Worm (Caenorhabditis elegans) whole organism, young adult: Measurements from ENCODE around the gene kmo-1.
A peak's percentile ranks its signal among the peaks of the same experiment; 100 is the strongest.

Source experiments
- B0035.1 ChIP-seq: sonication (generic microtip); optimal IDR thresholded peaks from 2 replicates; lab custom pipeline; 2016; ENCODE audit warnings: missing genetic modification characterization, mild to moderate bottlenecking, missing compliant biosample characterization, missing genotype, missing genetic modification reagents
- B0261.1 ChIP-seq: sonication (generic microtip); optimal IDR thresholded peaks from 2 replicates; lab custom pipeline; 2016; ENCODE audit warnings: mild to moderate bottlenecking, missing genetic modification characterization, moderate library complexity, missing compliant biosample characterization
- F23B12.7 ChIP-seq: sonication (generic microtip); optimal IDR thresholded peaks from 2 replicates; lab custom pipeline; 2017; ENCODE audit warnings: missing genetic modification characterization, mild to moderate bottlenecking, missing compliant biosample characterization, antibody characterized with exemption, moderate library complexity; ENCODE audit not compliant: insufficient read depth
- F37B4.10 ChIP-seq: fragments of 200-800 bp; sonication (Bioruptor generic); IDR thresholded peaks from 2 replicates; pipeline ENCODE4 v1.3.6; 2022; ENCODE audit warnings: missing genetic modification characterization, missing compliant biosample characterization
- F39B2.1 ChIP-seq: fragments of 200-800 bp; sonication (Bioruptor generic); IDR thresholded peaks from 2 replicates; pipeline ENCODE4 v1.3.6; 2022; ENCODE audit warnings: missing genetic modification reagents, missing genetic modification characterization, missing compliant biosample characterization
- F49E8.2 ChIP-seq: sonication (generic microtip); optimal IDR thresholded peaks from 3 replicates; lab custom pipeline; 2017; ENCODE audit warnings: missing genetic modification characterization, mild to moderate bottlenecking, missing compliant biosample characterization, antibody characterized with exemption, moderate library complexity; ENCODE audit not compliant: insufficient read depth
- K12H6.12 ChIP-seq: fragments of 200-800 bp; sonication (Bioruptor generic); optimal IDR thresholded peaks from 2 replicates; lab custom pipeline; 2018; ENCODE audit warnings: mild to moderate bottlenecking, missing genetic modification characterization, missing compliant biosample characterization
- T07F8.4 ChIP-seq: sonication (generic microtip); optimal IDR thresholded peaks from 2 replicates; lab custom pipeline; 2016; ENCODE audit warnings: mild to moderate bottlenecking, missing genetic modification characterization, moderate library complexity, missing compliant biosample characterization
- Y53F4B.3 ChIP-seq: fragments of 200-800 bp; sonication (Bioruptor generic); IDR thresholded peaks from 2 replicates; pipeline ENCODE4 v1.3.6; 2022; ENCODE audit warnings: missing genetic modification reagents, missing genetic modification characterization, missing compliant biosample characterization
- Y53G8AR.9 ChIP-seq: fragments of 200-800 bp; sonication (Bioruptor generic); conservative IDR thresholded peaks from 2 replicates; pipeline ENCODE4 v1.3.6; 2022; ENCODE audit warnings: missing genetic modification reagents, missing genetic modification characterization, missing compliant biosample characterization
- Y79H2A.3 ChIP-seq: fragments of 200-800 bp; sonication (Bioruptor generic); conservative IDR thresholded peaks from 2 replicates; pipeline ENCODE4 v1.3.6; 2022; ENCODE audit warnings: missing genetic modification reagents, missing genetic modification characterization, missing compliant biosample characterization
- Y95B8A.8 ChIP-seq: fragments of 200-800 bp; sonication (Bioruptor generic); IDR thresholded peaks from 2 replicates; pipeline ENCODE4 v1.3.6; 2022; ENCODE audit warnings: missing genetic modification reagents, missing genetic modification characterization, missing compliant biosample characterization
- ama-1 ChIP-seq, 3 experiments: fragments of 150-350 bp in 1 of 3; sonication (generic microtip) in 2 of 3; optimal IDR thresholded peaks; 2 replicates each; lab custom pipeline; 2014 to 2018; ENCODE audit warnings: missing biosample characterization in 2 of 3, missing genetic modification characterization in 2 of 3, missing genetic modification reagents in 2 of 3
- atf-7 ChIP-seq: sonication (generic microtip); optimal IDR thresholded peaks from 2 replicates; lab custom pipeline; 2017; ENCODE audit warnings: mild to moderate bottlenecking, missing genetic modification characterization, missing compliant biosample characterization
- attf-5 ChIP-seq: fragments of 200-800 bp; sonication (Bioruptor generic); optimal IDR thresholded peaks from 2 replicates; lab custom pipeline; 2018; ENCODE audit warnings: mild to moderate bottlenecking, missing genetic modification characterization, missing compliant biosample characterization
- attf-6 ChIP-seq: fragments of 200-800 bp; sonication (Bioruptor generic); IDR thresholded peaks from 2 replicates; pipeline ENCODE4 v1.3.6; 2022; ENCODE audit warnings: missing genetic modification reagents, missing genetic modification characterization, missing compliant biosample characterization
- cebp-1 ChIP-seq, 2 experiments: fragments of 200-800 bp in 1 of 2; sonication (Bioruptor generic) in 1 of 2; sonication (generic microtip) in 1 of 2; IDR thresholded peaks in 1 of 2; optimal IDR thresholded peaks in 1 of 2; 2 replicates each; pipeline versions ENCODE4 v1.3.6 to Lab custom; 2017 to 2022; ENCODE audit warnings: missing compliant biosample characterization in 2 of 2, missing genetic modification characterization in 2 of 2, mild to moderate bottlenecking in 1 of 2, missing genetic modification reagents in 1 of 2, moderate library complexity in 1 of 2
- ceh-27 ChIP-seq: fragments of 200-800 bp; sonication (Bioruptor generic); optimal IDR thresholded peaks from 2 replicates; lab custom pipeline; 2018; ENCODE audit warnings: mild to moderate bottlenecking, missing genetic modification characterization, moderate library complexity, missing compliant biosample characterization
- ceh-40 ChIP-seq: fragments of 200-800 bp; sonication (Bioruptor generic); IDR thresholded peaks from 2 replicates; pipeline ENCODE4 v1.3.6; 2022; ENCODE audit warnings: missing genetic modification characterization, missing compliant biosample characterization
- ceh-58 ChIP-seq: fragments of 200-800 bp; sonication (Bioruptor generic); IDR thresholded peaks from 2 replicates; pipeline ENCODE4 v1.3.6; 2022; ENCODE audit warnings: missing genetic modification characterization, missing compliant biosample characterization
- ceh-91 ChIP-seq: fragments of 200-800 bp; sonication (Bioruptor generic); IDR thresholded peaks from 2 replicates; pipeline ENCODE4 v1.3.6; 2022; ENCODE audit warnings: missing genetic modification reagents, missing genetic modification characterization, missing compliant biosample characterization
- die-1 ChIP-seq: sonication (generic microtip); optimal IDR thresholded peaks from 2 replicates; lab custom pipeline; 2016; ENCODE audit warnings: missing genotype, mild to moderate bottlenecking, missing genetic modification characterization, missing compliant biosample characterization
- dpl-1 ChIP-seq: fragments of 150-350 bp; optimal IDR thresholded peaks from 2 replicates; lab custom pipeline; 2014; ENCODE audit warnings: missing biosample characterization, missing genetic modification reagents, missing genetic modification characterization
- efl-1 ChIP-seq: fragments of 150-350 bp; optimal IDR thresholded peaks from 2 replicates; lab custom pipeline; 2014; ENCODE audit warnings: missing biosample characterization, missing genetic modification reagents, missing genetic modification characterization
- hsf-1 ChIP-seq: fragments of 200-800 bp; sonication (Bioruptor generic); IDR thresholded peaks from 2 replicates; pipeline ENCODE4 v1.3.6; 2022; ENCODE audit warnings: missing genetic modification reagents, missing genetic modification characterization, missing compliant biosample characterization
- lin-26 ChIP-seq: fragments of 200-800 bp; sonication (Bioruptor generic); IDR thresholded peaks from 2 replicates; pipeline ENCODE4 v1.3.6; 2022; ENCODE audit warnings: missing genetic modification reagents, missing genetic modification characterization, missing compliant biosample characterization
- lin-54 ChIP-seq: fragments of 200-800 bp; sonication (Bioruptor generic); optimal IDR thresholded peaks from 2 replicates; lab custom pipeline; 2018; ENCODE audit warnings: mild to moderate bottlenecking, missing genetic modification characterization, missing compliant biosample characterization
- madf-3 ChIP-seq: fragments of 200-800 bp; sonication (Bioruptor generic); IDR thresholded peaks from 2 replicates; pipeline ENCODE4 v1.3.6; 2022; ENCODE audit warnings: missing genetic modification reagents, missing genetic modification characterization, missing compliant biosample characterization
- madf-6 ChIP-seq: fragments of 200-800 bp; sonication (Bioruptor generic); IDR thresholded peaks from 2 replicates; pipeline ENCODE4 v1.3.6; 2022; ENCODE audit warnings: missing genetic modification reagents, missing genetic modification characterization, missing compliant biosample characterization
- mel-28 ChIP-seq: sonication (generic microtip); optimal IDR thresholded peaks from 2 replicates; lab custom pipeline; 2016; ENCODE audit warnings: borderline replicate concordance, mild to moderate bottlenecking, missing genetic modification characterization, missing compliant biosample characterization
- mes-4 ChIP-seq: sonication (generic microtip); optimal IDR thresholded peaks from 2 replicates; lab custom pipeline; 2016; ENCODE audit warnings: missing genotype, missing genetic modification characterization, missing compliant biosample characterization
- nfya-2 ChIP-seq: fragments of 200-800 bp; sonication (Bioruptor generic); IDR thresholded peaks from 2 replicates; pipeline ENCODE4 v1.3.6; 2022; ENCODE audit warnings: missing genetic modification reagents, missing genetic modification characterization, missing compliant biosample characterization
- nfyb-1 ChIP-seq: fragments of 200-800 bp; sonication (Bioruptor generic); IDR thresholded peaks from 2 replicates; pipeline ENCODE4 v1.3.6; 2022; ENCODE audit warnings: missing genetic modification reagents, missing genetic modification characterization, missing compliant biosample characterization
- nhr-120 ChIP-seq: fragments of 200-800 bp; sonication (Bioruptor generic); IDR thresholded peaks from 2 replicates; pipeline ENCODE4 v1.3.6; 2022; ENCODE audit warnings: missing genetic modification characterization, missing compliant biosample characterization
- nhr-179 ChIP-seq: sonication (generic microtip); optimal IDR thresholded peaks from 2 replicates; lab custom pipeline; 2016; ENCODE audit warnings: mild to moderate bottlenecking, missing genetic modification characterization, missing compliant biosample characterization
- nhr-80 ChIP-seq: sonication (generic microtip); optimal IDR thresholded peaks from 2 replicates; lab custom pipeline; 2016; ENCODE audit warnings: missing genetic modification characterization, missing compliant biosample characterization
- nhr-90 ChIP-seq: sonication (generic microtip); optimal IDR thresholded peaks from 2 replicates; lab custom pipeline; 2016; ENCODE audit warnings: missing genotype, mild to moderate bottlenecking, missing genetic modification characterization, missing compliant biosample characterization
- pbrm-1 ChIP-seq: fragments of 200-800 bp; sonication (Bioruptor generic); IDR thresholded peaks from 2 replicates; pipeline ENCODE4 v1.3.6; 2022; ENCODE audit warnings: missing genetic modification reagents, missing genetic modification characterization, missing compliant biosample characterization
- pha-4 ChIP-seq: fragments of 150-350 bp; sonication (generic microtip); optimal IDR thresholded peaks from 2 replicates; lab custom pipeline; 2014; ENCODE audit warnings: missing biosample characterization, missing genetic modification reagents, missing genetic modification characterization
- rec-8 ChIP-seq, 2 experiments: sonication (generic microtip); optimal IDR thresholded peaks; 2 replicates each; lab custom pipeline; 2016; ENCODE audit warnings: mild to moderate bottlenecking in 2 of 2, missing genetic modification characterization in 2 of 2, missing genetic modification reagents in 2 of 2, missing genotype in 2 of 2, missing biosample characterization in 1 of 2, missing compliant biosample characterization in 1 of 2, moderate library complexity in 1 of 2
- rpc-1 ChIP-seq, 2 experiments: fragments of 150-350 bp in 1 of 2; sonication (generic microtip) in 1 of 2; optimal IDR thresholded peaks; 2 replicates each; lab custom pipeline; 2014 to 2018; ENCODE audit warnings: missing biosample characterization in 1 of 2, missing genetic modification characterization in 1 of 2, missing genetic modification reagents in 1 of 2, missing genotype in 1 of 2
- sdz-38 ChIP-seq: sonication (generic microtip); optimal IDR thresholded peaks from 2 replicates; lab custom pipeline; 2016; ENCODE audit warnings: missing genotype, missing genetic modification characterization, missing compliant biosample characterization
- snpc-1.1 ChIP-seq: sonication (generic microtip); optimal IDR thresholded peaks from 2 replicates; lab custom pipeline; 2017; ENCODE audit warnings: missing genetic modification characterization, mild to moderate bottlenecking, missing compliant biosample characterization, antibody characterized with exemption, moderate library complexity, missing genotype, missing genetic modification reagents; ENCODE audit not compliant: insufficient read depth
- snpc-1.3 ChIP-seq: sonication (generic microtip); optimal IDR thresholded peaks from 2 replicates; lab custom pipeline; 2017; ENCODE audit warnings: missing genetic modification characterization, mild to moderate bottlenecking, missing compliant biosample characterization, antibody characterized with exemption, moderate library complexity, missing genotype, missing genetic modification reagents; ENCODE audit not compliant: insufficient read depth
- unc-62 ChIP-seq: fragments of 150-350 bp; optimal IDR thresholded peaks from 2 replicates; lab custom pipeline; 2014; ENCODE audit warnings: missing biosample characterization, missing genetic modification reagents, missing genetic modification characterization
- xnd-1 ChIP-seq: sonication (generic microtip); optimal IDR thresholded peaks from 2 replicates; lab custom pipeline; 2016; ENCODE audit warnings: missing genotype, missing genetic modification reagents, missing genetic modification characterization, missing compliant biosample characterization
- ztf-25 ChIP-seq: fragments of 200-800 bp; sonication (Bioruptor generic); IDR thresholded peaks from 2 replicates; pipeline ENCODE4 v1.3.6; 2022; ENCODE audit warnings: missing genetic modification reagents, missing genetic modification characterization, missing compliant biosample characterization

The kmo-1 gene

ce11 chrV:12065859-12066258, 4.5 kb downstream of the kmo-1 start (continued):
- TF ChIP-seq Y53G8AR.9 (GFP tag; lab: Robert Waterston, UW) (no peak), atf-7 (tag; lab: Kevin White, UChicago) (no peak), K12H6.12 (tag; lab: Kevin White, UChicago) (no peak), ceh-91 (GFP tag; lab: Robert Waterston, UW) (no peak), cebp-1 (GFP tag; IDR thresholded peaks at IDR 0.05; lab: Robert Waterston, UW) (no peak), cebp-1 (tag; optimal IDR thresholded peaks at IDR 0.05; lab: Kevin White, UChicago) (no peak), F23B12.7 (tag; lab: Kevin White, UChicago) (peak; percentile 64), T07F8.4 (tag; lab: Kevin White, UChicago) (no peak), ztf-25 (no peak), Y95B8A.8 (GFP tag; lab: Robert Waterston, UW) (no peak), mel-28 (no peak), hsf-1 (GFP tag; lab: Robert Waterston, UW) (no peak), ceh-27 (no peak), rec-8 (tag; optimal IDR thresholded peaks at IDR 0.05; lab: Kevin White, UChicago) (no peak), unc-62 (no peak), mes-4 (tag; lab: Kevin White, UChicago) (no peak), rpc-1 (optimal IDR thresholded peaks at IDR 0.05; lab: Kevin White, UChicago) (no peak), rpc-1 (tag; optimal IDR thresholded peaks at IDR 0.05; lab: Kevin White, UChicago) (no peak), nfyb-1 (GFP tag; lab: Robert Waterston, UW) (no peak), pbrm-1 (GFP tag; lab: Robert Waterston, UW) (0 out of 2 replicates have a peak, but pooled peaks have one; percentile 37), ceh-40 (GFP tag; lab: Robert Waterston, UW) (no peak), nhr-90 (tag; lab: Kevin White, UChicago) (no peak), die-1 (tag; lab: Kevin White, UChicago) (no peak), snpc-1.1 (tag; lab: Kevin White, UChicago) (no peak), nhr-179 (tag; lab: Kevin White, UChicago) (no peak), B0261.1 (tag; lab: Kevin White, UChicago) (no peak), ama-1 (optimal IDR thresholded peaks at IDR 0.05; lab: Kevin White, UChicago) (no peak), ama-1 (GFP tag; optimal IDR thresholded peaks at IDR 0.05; lab: Kevin White, UChicago) (no peak), F49E8.2 (tag; lab: Kevin White, UChicago) (no peak), Y53F4B.3 (GFP tag; lab: Robert Waterston, UW) (no peak), pha-4 (tag; lab: Kevin White, UChicago) (no peak), lin-26 (GFP tag; lab: Robert Waterston, UW) (no peak), snpc-1.3 (tag; lab: Kevin White, UChicago) (no peak)

ce11 chrV:12065369-12065768, 5.0 kb downstream of the kmo-1 start, which contains the start of gene pqn-53:
Gene pqn-53, minus strand, starts transcription at chrV:12065391.
- TF ChIP-seq Y95B8A.8 (GFP tag; lab: Robert Waterston, UW) (no peak), madf-6 (GFP tag; lab: Robert Waterston, UW) (0 out of 2 replicates have a peak, but pooled peaks have one; percentile 26), sdz-38 (tag; lab: Kevin White, UChicago) (no peak), xnd-1 (no peak), nhr-80 (peak; percentile 12), Y79H2A.3 (GFP tag; lab: Robert Waterston, UW) (no peak), nfyb-1 (GFP tag; lab: Robert Waterston, UW) (no peak), F37B4.10 (GFP tag; lab: Robert Waterston, UW) (no peak), attf-6 (GFP tag; lab: Robert Waterston, UW) (0 out of 2 replicates have a peak, but pooled peaks have one; percentile 31), ceh-40 (GFP tag; lab: Robert Waterston, UW) (no peak), ceh-58 (no peak), F39B2.1 (GFP tag; lab: Robert Waterston, UW) (no peak), efl-1 (GFP tag; lab: Kevin White, UChicago) (no peak), nfya-2 (GFP tag; lab: Robert Waterston, UW) (no peak), dpl-1 (no peak), madf-3 (GFP tag; lab: Robert Waterston, UW) (0 out of 2 replicates have a peak, but pooled peaks have one; percentile 48), B0035.1 (tag; lab: Kevin White, UChicago) (no peak), attf-5 (peak; percentile 21), nhr-120 (GFP tag; lab: Robert Waterston, UW) (no peak), lin-54 (peak; percentile 23)
